Fruit fly (Drosophila melanogaster): ENCODE measurements around the gene sd.
A peak's percentile ranks its signal among the peaks of the same experiment; 100 is the strongest.

The sd gene

dm6 chrX:15849021-15849420 is 44.9 kb downstream of the sd start, which contains the start of gene sun:
Gene sun (minus strand): TSS chrX:15849258.
- no peak for TF ChIP-seq EcR (GFP tag; optimal IDR thresholded peaks at IDR 0.05)
- no peak for TF ChIP-seq Snoo (tag; optimal IDR thresholded peaks at IDR 0.05)
- no peak for TF ChIP-seq CG8159 (tag; optimal IDR thresholded peaks at IDR 0.05)
- no peak for TF ChIP-seq CG10348 (GFP tag; IDR thresholded peaks at IDR 0.05)
- TF ChIP-seq CG14655 (GFP tag; optimal IDR thresholded peaks at IDR 0.05): no peak
- no peak for TF ChIP-seq Ets98B (GFP tag; IDR thresholded peaks at IDR 0.05)
- no peak for TF ChIP-seq CG8301 (tag; optimal IDR thresholded peaks at IDR 0.05)
- TF ChIP-seq D1 (tag; optimal IDR thresholded peaks at IDR 0.05): no peak
- TF ChIP-seq CG17806 (tag; optimal IDR thresholded peaks at IDR 0.05): no peak
- TF ChIP-seq Pif1A (GFP tag; optimal IDR thresholded peaks at IDR 0.05): no peak
- no peak for TF ChIP-seq Pif1B (GFP tag; optimal IDR thresholded peaks at IDR 0.05)
- no peak for TF ChIP-seq CG32121 (GFP tag; IDR thresholded peaks at IDR 0.05)
- TF ChIP-seq CG12605 (GFP tag; IDR thresholded peaks at IDR 0.05): no peak
- no peak for TF ChIP-seq CG13204 (GFP tag; optimal IDR thresholded peaks at IDR 0.05)

- TF ChIP-seq CG8159 (tag; optimal IDR thresholded peaks at IDR 0.05) (no peak), Pif1B (GFP tag; optimal IDR thresholded peaks at IDR 0.05) (peak; percentile 25)
These were observed 48.8 kb downstream of the sd start, which contains the start of the genes UBL3 and CG15914 for dm6 chrX:15852815-15853542. Gene UBL3 (minus strand): TSS chrX:15853175. Gene CG15914 (plus strand): TSS chrX:15853421.

- TF ChIP-seq CG4496 (GFP tag; IDR thresholded peaks at IDR 0.05): 0 out of 3 replicates have a peak, but pooled peaks have one; percentile 29
- TF ChIP-seq EcR (GFP tag; optimal IDR thresholded peaks at IDR 0.05): no peak
- TF ChIP-seq Ets98B (GFP tag; IDR thresholded peaks at IDR 0.05): 0 out of 2 replicates have a peak, but pooled peaks have one; percentile 7
These were observed 53.6 kb downstream of the sd start, which contains the start of the genes CG46440 and Myb for dm6 chrX:15857601-15858284. Gene CG46440 (minus strand): TSS chrX:15857823. Gene Myb (minus strand): TSS chrX:15857823.

dm6 chrX:15859387-15859786 is 55.2 kb downstream of the sd start, which contains the start of gene AlkB:
Gene AlkB (minus strand): TSS chrX:15859487.
- no peak for TF ChIP-seq CG17806 (tag; optimal IDR thresholded peaks at IDR 0.05)

dm6 chrX:15859869-15860268 is 55.7 kb downstream of the sd start, which contains the start of gene Gbeta13F:
Gene Gbeta13F (plus strand): TSS chrX:15860115.
- TF ChIP-seq CG4496 (GFP tag; IDR thresholded peaks at IDR 0.05) (peak; percentile 33; the same call in 2 of the 3 replicates), CG15710 (tag; optimal IDR thresholded peaks at IDR 0.05) (no peak)

dm6 chrX:15860479-15860878 is 56.3 kb downstream of the sd start:
- peak; percentile 24 for TF ChIP-seq CG8301 (tag; optimal IDR thresholded peaks at IDR 0.05)
- TF ChIP-seq CG13204 (GFP tag; optimal IDR thresholded peaks at IDR 0.05): peak; percentile 59
- TF ChIP-seq EcR (GFP tag; optimal IDR thresholded peaks at IDR 0.05): peak; percentile 45
- peak; percentile 27 for TF ChIP-seq CG17806 (tag; optimal IDR thresholded peaks at IDR 0.05)
- TF ChIP-seq CG12605 (GFP tag; IDR thresholded peaks at IDR 0.05): peak; percentile 31; the same call in 1 of the 2 replicates
- TF ChIP-seq CG34367 (tag; optimal IDR thresholded peaks at IDR 0.05): peak; percentile 60
- TF ChIP-seq Snoo (tag; optimal IDR thresholded peaks at IDR 0.05): peak; percentile 28
- peak; percentile 24 for TF ChIP-seq CG9948 (tag; optimal IDR thresholded peaks at IDR 0.05)
- peak; percentile 52 for TF ChIP-seq CG8159 (tag; optimal IDR thresholded peaks at IDR 0.05)
- peak; percentile 63 for TF ChIP-seq CG14655 (GFP tag; optimal IDR thresholded peaks at IDR 0.05)
- TF ChIP-seq Pif1A (GFP tag; optimal IDR thresholded peaks at IDR 0.05): peak; percentile 51
- peak; percentile 75 for TF ChIP-seq Ets98B (GFP tag; IDR thresholded peaks at IDR 0.05)
- TF ChIP-seq fd96Ca (GFP tag; IDR thresholded peaks at IDR 0.05): no peak
- TF ChIP-seq gl (tag; optimal IDR thresholded peaks at IDR 0.05): peak; percentile 49
- peak; percentile 76 for TF ChIP-seq CG32121 (GFP tag; IDR thresholded peaks at IDR 0.05)
- TF ChIP-seq D1 (tag; optimal IDR thresholded peaks at IDR 0.05): no peak
- peak; percentile 64 for TF ChIP-seq Pif1B (GFP tag; optimal IDR thresholded peaks at IDR 0.05)
- TF ChIP-seq CG15710 (tag; optimal IDR thresholded peaks at IDR 0.05): peak; percentile 58
- peak; percentile 84 for TF ChIP-seq CG4496 (GFP tag; IDR thresholded peaks at IDR 0.05)
- TF ChIP-seq CG10348 (GFP tag; IDR thresholded peaks at IDR 0.05): no peak
- TF ChIP-seq rn (GFP tag; IDR thresholded peaks at IDR 0.05): 0 out of 2 replicates have a peak, but pooled peaks have one; percentile 42

dm6 chrX:15866032-15866431 is 61.9 kb downstream of the sd start:
- TF ChIP-seq EcR (GFP tag; optimal IDR thresholded peaks at IDR 0.05) (no peak), CG4496 (GFP tag; IDR thresholded peaks at IDR 0.05) (no peak), CG13204 (GFP tag; optimal IDR thresholded peaks at IDR 0.05) (no peak), Ets98B (GFP tag; IDR thresholded peaks at IDR 0.05) (no peak), CG8159 (tag; optimal IDR thresholded peaks at IDR 0.05) (no peak), CG14655 (GFP tag; optimal IDR thresholded peaks at IDR 0.05) (no peak), CG12605 (GFP tag; IDR thresholded peaks at IDR 0.05) (no peak), CG15710 (tag; optimal IDR thresholded peaks at IDR 0.05) (no peak), CG8301 (tag; optimal IDR thresholded peaks at IDR 0.05) (no peak), gl (tag; optimal IDR thresholded peaks at IDR 0.05) (no peak), rn (GFP tag; IDR thresholded peaks at IDR 0.05) (no peak), CG32121 (GFP tag; IDR thresholded peaks at IDR 0.05) (no peak), Pif1A (GFP tag; optimal IDR thresholded peaks at IDR 0.05) (no peak), CG9948 (tag; optimal IDR thresholded peaks at IDR 0.05) (no peak), CG10348 (GFP tag; IDR thresholded peaks at IDR 0.05) (no peak), Pif1B (GFP tag; optimal IDR thresholded peaks at IDR 0.05) (no peak), D1 (tag; optimal IDR thresholded peaks at IDR 0.05) (no peak)
